Worm (Caenorhabditis elegans): ENCODE data around the gene sulp-5.

- no peak for TF ChIP-seq lin-39 (tag; optimal IDR thresholded peaks at IDR 0.05)
- TF ChIP-seq sem-4 (tag; optimal IDR thresholded peaks at IDR 0.05): no peak
- no peak for TF ChIP-seq mab-5 (tag; optimal IDR thresholded peaks at IDR 0.05)
- no peak for TF ChIP-seq zag-1 (tag; optimal IDR thresholded peaks at IDR 0.05)
- TF ChIP-seq lsy-2 (tag; optimal IDR thresholded peaks at IDR 0.05): no peak
- TF ChIP-seq lin-13 (GFP tag; optimal IDR thresholded peaks at IDR 0.05): no peak
- no peak for TF ChIP-seq unc-62 (GFP tag; optimal IDR thresholded peaks at IDR 0.05)
- no peak for TF ChIP-seq nhr-237 (tag; optimal IDR thresholded peaks at IDR 0.05)
- no peak for TF ChIP-seq nhr-25 (tag; optimal IDR thresholded peaks at IDR 0.05)
Observed at ce11 chrV:11902161-11902560, 22.3 kb downstream of the sulp-5 start.
